Worm (Caenorhabditis elegans): Measurements from ENCODE around the gene C16B8.2.

The C16B8.2 gene

DNA sequence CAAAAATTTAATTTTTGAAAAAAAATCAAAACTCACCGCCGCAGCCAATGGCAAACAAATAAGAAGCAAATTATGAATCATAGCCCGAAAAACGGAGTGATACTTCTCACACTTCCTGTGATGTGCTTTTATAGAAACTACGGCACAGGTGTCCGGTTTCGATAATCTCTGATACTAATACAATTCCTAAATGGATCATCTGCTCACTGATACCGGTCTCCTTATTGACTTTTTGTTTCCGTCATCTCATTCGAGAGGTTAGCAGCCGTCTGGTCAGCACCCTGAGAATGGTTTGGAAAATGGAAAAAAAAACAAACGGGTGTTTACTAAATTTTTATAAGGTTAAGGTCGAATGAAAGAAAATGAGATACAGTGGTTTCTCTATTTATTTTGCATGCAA is 50.5 kb downstream of the C16B8.2 start, which contains the start of gene idpp-9:
Gene idpp-9, minus strand, starts transcription at position 101 of the 400 bp plus-strand sequence.
- TF ChIP-seq F13C5.2 (tag; optimal IDR thresholded peaks at IDR 0.05) (no peak), tbx-37 (GFP tag; conservative IDR thresholded peaks at IDR 0.05) (no peak), sea-1 (GFP tag; conservative IDR thresholded peaks at IDR 0.05) (no peak), tra-4 (tag; optimal IDR thresholded peaks at IDR 0.05) (no peak), tbx-11 (GFP tag; IDR thresholded peaks at IDR 0.05) (no peak), ceh-36 (tag; optimal IDR thresholded peaks at IDR 0.05) (no peak), pes-1 (GFP tag; IDR thresholded peaks at IDR 0.05) (no peak)

DNA sequence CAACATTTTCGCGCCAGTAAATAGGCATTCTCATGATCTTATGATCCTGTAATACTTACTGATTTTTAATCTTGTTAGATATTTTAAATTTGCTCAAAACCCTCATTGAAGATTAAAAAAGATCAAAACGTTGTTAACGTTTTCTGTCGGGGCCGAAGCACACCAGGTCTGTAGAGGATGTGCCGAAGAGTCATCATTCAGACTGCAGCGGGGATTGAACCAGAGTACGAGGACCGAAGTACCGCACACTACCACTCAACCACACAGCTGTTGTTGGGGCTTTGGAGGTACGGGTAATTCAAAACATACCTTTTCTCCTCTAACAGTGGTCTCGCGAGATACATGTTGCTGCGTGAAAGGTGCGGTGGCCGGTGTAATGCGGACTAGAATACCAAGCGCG is 52.0 kb downstream of the C16B8.2 start:
- TF ChIP-seq tra-4 (tag; optimal IDR thresholded peaks at IDR 0.05) = peak; percentile 49
- peak; percentile 49 for TF ChIP-seq ceh-13 (GFP tag; optimal IDR thresholded peaks at IDR 0.05)
- peak; percentile 64 for TF ChIP-seq tbx-11 (GFP tag; IDR thresholded peaks at IDR 0.05)
- TF ChIP-seq ama-1 (optimal IDR thresholded peaks at IDR 0.05) = no peak
- peak; percentile 50; the same call in 1 of the 2 replicates for TF ChIP-seq tbx-37 (GFP tag; conservative IDR thresholded peaks at IDR 0.05)
- TF ChIP-seq scrt-1 (GFP tag; IDR thresholded peaks at IDR 0.05) = peak; percentile 82
- TF ChIP-seq hmg-4 (GFP tag; optimal IDR thresholded peaks at IDR 0.05) = peak; percentile 76
- TF ChIP-seq ets-7 (tag; optimal IDR thresholded peaks at IDR 0.05) = no peak
- TF ChIP-seq hnd-1 (tag; optimal IDR thresholded peaks at IDR 0.05) = peak; percentile 35
- peak; percentile 83 for TF ChIP-seq pes-1 (GFP tag; IDR thresholded peaks at IDR 0.05)
- TF ChIP-seq hmbx-1 (tag; optimal IDR thresholded peaks at IDR 0.05) = peak; percentile 33
- peak; percentile 77; the same call in 1 of the 2 replicates for TF ChIP-seq sea-1 (GFP tag; conservative IDR thresholded peaks at IDR 0.05)
- peak; percentile 70 for TF ChIP-seq flt-1 (GFP tag; IDR thresholded peaks at IDR 0.05)
- peak; percentile 42 for TF ChIP-seq F13C5.2 (tag; optimal IDR thresholded peaks at IDR 0.05)
- peak; percentile 85 for TF ChIP-seq ceh-36 (tag; optimal IDR thresholded peaks at IDR 0.05)
- peak; percentile 75 for TF ChIP-seq B0310.2 (tag; optimal IDR thresholded peaks at IDR 0.05)
- peak; percentile 55 for TF ChIP-seq aly-1 (tag; optimal IDR thresholded peaks at IDR 0.05)

All from whole organism, early embryonic.